Fruit fly (Drosophila melanogaster): Measurements from ENCODE around the gene Eato.

- TF ChIP-seq EcR (GFP tag; optimal IDR thresholded peaks at IDR 0.05) (no peak), gl (tag; optimal IDR thresholded peaks at IDR 0.05) (no peak), CG9948 (tag; optimal IDR thresholded peaks at IDR 0.05) (no peak)
Measured at dm6 chr2L:13835959-13836358, 52.1 kb downstream of the Eato start.
